Fruit fly (Drosophila melanogaster) Kc167 (cell line): ENCODE data around the gene Pvf2.

Experiments
- Myc ChIP-seq: fragments of >200 bp; optimal IDR thresholded peaks from 2 replicates; lab custom pipeline; 2017; ENCODE audit warnings: missing external identifiers
- Sin3A ChIP-seq: fragments of >200 bp; optimal IDR thresholded peaks from 2 replicates; lab custom pipeline; 2018; ENCODE audit warnings: missing external identifiers
- h ChIP-seq: fragments of >200 bp; optimal IDR thresholded peaks from 3 replicates; lab custom pipeline; 2018; ENCODE audit warnings: missing external identifiers
- psq ChIP-seq: fragments of >200 bp; optimal IDR thresholded peaks from 2 replicates; lab custom pipeline; 2017; ENCODE audit warnings: missing external identifiers
- ttk ChIP-seq: sonication (Bioruptor generic); optimal IDR thresholded peaks from 2 replicates; lab custom pipeline; 2017; ENCODE audit warnings: missing external identifiers

dm6 chr2L:7104195-7104971 lies 19.9 kb upstream of the Pvf2 start:
- TF ChIP-seq Myc (lab: Kevin White, UChicago), result no peak
- TF ChIP-seq ttk, result no peak
- no peak for TF ChIP-seq psq
- TF ChIP-seq Sin3A (lab: Kevin White, UChicago), result no peak
- no peak for TF ChIP-seq h
